Worm (Caenorhabditis elegans) whole organism, mixed stage, embryonic: ENCODE data around the gene nhr-226.
"Not testable (repeated sequence)": the region's sequence is repeated elsewhere in the genome, so short reads cannot be mapped to it uniquely, and the experiment has no call there.

Experiments
- M03D4.4 ChIP-seq: sonication (generic microtip); optimal IDR thresholded peaks from 2 replicates; lab custom pipeline; 2017; ENCODE audit warnings: mild to moderate bottlenecking, missing genetic modification characterization, missing compliant biosample characterization
- bed-3 ChIP-seq: fragments of 200-800 bp; sonication (Bioruptor generic); optimal IDR thresholded peaks from 3 replicates; lab custom pipeline; 2018; ENCODE audit warnings: mild to moderate bottlenecking, missing genetic modification characterization, moderate library complexity, missing compliant biosample characterization
- blmp-1 ChIP-seq: fragments of 150-350 bp; optimal IDR thresholded peaks from 2 replicates; lab custom pipeline; 2014; ENCODE audit warnings: missing biosample characterization, missing genetic modification characterization
- ceh-39 ChIP-seq: fragments of 150-350 bp; optimal IDR thresholded peaks from 2 replicates; lab custom pipeline; 2014; ENCODE audit warnings: missing biosample characterization, missing genetic modification characterization
- ceh-43 ChIP-seq: fragments of 200-800 bp; sonication (Bioruptor generic); optimal IDR thresholded peaks from 2 replicates; lab custom pipeline; 2018; ENCODE audit warnings: mild to moderate bottlenecking, missing genetic modification characterization, moderate library complexity, missing compliant biosample characterization
- ceh-83 ChIP-seq: fragments of 200-800 bp; sonication (Bioruptor generic); optimal IDR thresholded peaks from 2 replicates; lab custom pipeline; 2018; ENCODE audit warnings: mild to moderate bottlenecking, missing genetic modification characterization, missing compliant biosample characterization
- ces-1 ChIP-seq: fragments of 150-350 bp; optimal IDR thresholded peaks from 2 replicates; lab custom pipeline; 2014; ENCODE audit warnings: missing biosample characterization, missing genetic modification reagents, missing genetic modification characterization
- cnd-1 ChIP-seq: fragments of 200-800 bp; sonication (Bioruptor generic); optimal IDR thresholded peaks from 2 replicates; lab custom pipeline; 2018; ENCODE audit warnings: mild to moderate bottlenecking, missing genetic modification characterization, missing compliant biosample characterization
- drap-1 ChIP-seq: fragments of 200-800 bp; sonication (Bioruptor generic); optimal IDR thresholded peaks from 3 replicates; lab custom pipeline; 2018; ENCODE audit warnings: mild to moderate bottlenecking, missing genetic modification characterization, missing compliant biosample characterization
- elt-1 ChIP-seq: sonication (generic microtip); optimal IDR thresholded peaks from 2 replicates; lab custom pipeline; 2017; ENCODE audit warnings: missing genetic modification characterization, mild to moderate bottlenecking, missing compliant biosample characterization, antibody characterized with exemption, moderate library complexity, borderline replicate concordance; ENCODE audit not compliant: insufficient read depth
- flh-1 ChIP-seq: fragments of 200-800 bp; sonication (Bioruptor generic); optimal IDR thresholded peaks from 2 replicates; lab custom pipeline; 2018; ENCODE audit warnings: mild to moderate bottlenecking, missing genetic modification characterization, moderate library complexity, missing compliant biosample characterization
- ham-2 ChIP-seq: fragments of 200-800 bp; sonication (Bioruptor generic); optimal IDR thresholded peaks from 2 replicates; lab custom pipeline; 2018; ENCODE audit warnings: mild to moderate bottlenecking, missing genetic modification characterization, missing compliant biosample characterization
- hlh-1 ChIP-seq: fragments of 150-350 bp; optimal IDR thresholded peaks from 2 replicates; lab custom pipeline; 2014; ENCODE audit warnings: missing biosample characterization, missing genetic modification reagents, missing genetic modification characterization
- lsy-2 ChIP-seq: fragments of 150-350 bp; optimal IDR thresholded peaks from 2 replicates; lab custom pipeline; 2014; ENCODE audit warnings: missing biosample characterization, missing genetic modification characterization
- mab-5 ChIP-seq: fragments of 150-350 bp; optimal IDR thresholded peaks from 2 replicates; lab custom pipeline; 2014; ENCODE audit warnings: missing biosample characterization, missing genetic modification characterization
- mep-1 ChIP-seq: fragments of 150-350 bp; optimal IDR thresholded peaks from 2 replicates; lab custom pipeline; 2017; ENCODE audit warnings: missing biosample characterization, missing genetic modification reagents, missing genetic modification characterization, inconsistent platforms
- mls-2 ChIP-seq: sonication (generic microtip); optimal IDR thresholded peaks from 2 replicates; lab custom pipeline; 2016; ENCODE audit warnings: mild to moderate bottlenecking, missing genetic modification characterization, moderate library complexity, missing compliant biosample characterization
- nhr-12 ChIP-seq: fragments of 150-350 bp; optimal IDR thresholded peaks from 2 replicates; lab custom pipeline; 2014; ENCODE audit warnings: missing biosample characterization, missing genetic modification characterization
- nhr-2 ChIP-seq: fragments of 150-350 bp; optimal IDR thresholded peaks from 2 replicates; lab custom pipeline; 2014; ENCODE audit warnings: missing biosample characterization, missing genetic modification characterization
- nhr-28 ChIP-seq: fragments of 150-350 bp; optimal IDR thresholded peaks from 2 replicates; lab custom pipeline; 2014; ENCODE audit warnings: missing biosample characterization, missing genetic modification characterization
- nhr-76 ChIP-seq: sonication (generic microtip); optimal IDR thresholded peaks from 2 replicates; lab custom pipeline; 2017; ENCODE audit warnings: missing biosample characterization, missing genetic modification characterization
- pha-4 ChIP-seq: fragments of 150-350 bp; optimal IDR thresholded peaks from 2 replicates; lab custom pipeline; 2018; ENCODE audit warnings: missing biosample characterization, missing genetic modification reagents, missing genetic modification characterization
- sem-2 ChIP-seq: fragments of 200-800 bp; sonication (Bioruptor generic); optimal IDR thresholded peaks from 2 replicates; lab custom pipeline; 2018; ENCODE audit warnings: mild to moderate bottlenecking, missing genetic modification characterization, missing compliant biosample characterization
- snpc-4 ChIP-seq: fragments of 150-350 bp; optimal IDR thresholded peaks from 2 replicates; lab custom pipeline; 2014; ENCODE audit warnings: missing biosample characterization, missing genetic modification characterization
- sptf-1 ChIP-seq: sonication (generic microtip); optimal IDR thresholded peaks from 2 replicates; lab custom pipeline; 2017; ENCODE audit warnings: mild to moderate bottlenecking, missing genetic modification characterization, moderate library complexity, missing compliant biosample characterization
- tbx-8 ChIP-seq: fragments of 200-800 bp; sonication (Bioruptor generic); optimal IDR thresholded peaks from 2 replicates; lab custom pipeline; 2018; ENCODE audit warnings: mild to moderate bottlenecking, missing genetic modification characterization, moderate library complexity, missing compliant biosample characterization
- unc-120 ChIP-seq: sonication (generic microtip); optimal IDR thresholded peaks from 2 replicates; lab custom pipeline; 2017; ENCODE audit warnings: missing genetic modification characterization, missing compliant biosample characterization; ENCODE audit not compliant: poor library complexity, severe bottlenecking
- unc-39 ChIP-seq: fragments of 150-350 bp; optimal IDR thresholded peaks from 2 replicates; lab custom pipeline; 2014; ENCODE audit warnings: missing biosample characterization, missing genetic modification characterization
- unc-62 ChIP-seq: fragments of 150-350 bp; optimal IDR thresholded peaks from 2 replicates; lab custom pipeline; 2014; ENCODE audit warnings: missing biosample characterization, missing genetic modification reagents, missing genetic modification characterization
- zip-8 ChIP-seq: fragments of 150-350 bp; optimal IDR thresholded peaks from 2 replicates; lab custom pipeline; 2014; ENCODE audit warnings: missing biosample characterization, missing genetic modification characterization
- ztf-11 ChIP-seq: fragments of 150-350 bp; optimal IDR thresholded peaks from 2 replicates; lab custom pipeline; 2014; ENCODE audit warnings: missing biosample characterization, missing genetic modification characterization

Gene nhr-226

ce11 chrV:2303775-2304174 is 9.1 kb downstream of the nhr-226 start, which contains the start of gene irld-15:
Gene irld-15, minus strand, starts transcription at chrV:2303875.
- TF ChIP-seq elt-1 (tag; lab: Kevin White, UChicago) (no peak), sem-2 (GFP tag; lab: Kevin White, UChicago) (no peak), ceh-39 (no peak), cnd-1 (tag; lab: Kevin White, UChicago) (no peak), nhr-12 (tag; lab: Kevin White, UChicago) (no peak), M03D4.4 (tag; lab: Kevin White, UChicago) (no peak), snpc-4 (tag; lab: Kevin White, UChicago) (no peak), bed-3 (GFP tag; lab: Kevin White, UChicago) (no peak), hlh-1 (tag; lab: Kevin White, UChicago) (no peak), unc-62 (GFP tag; lab: Kevin White, UChicago) (no peak), unc-120 (tag; lab: Kevin White, UChicago) (no peak), blmp-1 (no peak), drap-1 (no peak), tbx-8 (GFP tag; lab: Kevin White, UChicago) (no peak), ces-1 (GFP tag; lab: Kevin White, UChicago) (no peak), flh-1 (GFP tag; lab: Kevin White, UChicago) (no peak), pha-4 (tag; lab: Kevin White, UChicago) (no peak), nhr-28 (tag; lab: Kevin White, UChicago) (no peak), ztf-11 (no peak)

ce11 chrV:2306383-2306782 is 11.7 kb downstream of the nhr-226 start:
- no peak for TF ChIP-seq ceh-83 (GFP tag; lab: Kevin White, UChicago)
- TF ChIP-seq mep-1 (tag; lab: Kevin White, UChicago), result no peak
- no peak for TF ChIP-seq nhr-2 (tag; lab: Kevin White, UChicago)
- no peak for TF ChIP-seq ham-2 (GFP tag; lab: Kevin White, UChicago)
- TF ChIP-seq mab-5 (tag; lab: Kevin White, UChicago), result no peak
- TF ChIP-seq lsy-2 (tag; lab: Kevin White, UChicago), result no peak
- TF ChIP-seq blmp-1, result no peak
- no peak for TF ChIP-seq unc-39 (tag; lab: Kevin White, UChicago)
- TF ChIP-seq sem-2 (GFP tag; lab: Kevin White, UChicago), result no peak
- no peak for TF ChIP-seq nhr-28 (tag; lab: Kevin White, UChicago)
- TF ChIP-seq unc-120 (tag; lab: Kevin White, UChicago), result no peak
- no peak for TF ChIP-seq ces-1 (GFP tag; lab: Kevin White, UChicago)
- no peak for TF ChIP-seq elt-1 (tag; lab: Kevin White, UChicago)
- TF ChIP-seq, all 35 proteins: peak for 0

- TF ChIP-seq ztf-11 (no peak), ceh-83 (GFP tag; lab: Kevin White, UChicago) (no peak), mls-2 (tag; lab: Kevin White, UChicago) (no peak), hlh-1 (tag; lab: Kevin White, UChicago) (no peak), zip-8 (tag; lab: Kevin White, UChicago) (no peak), lsy-2 (tag; lab: Kevin White, UChicago) (no peak), ceh-43 (GFP tag; lab: Kevin White, UChicago) (no peak), ceh-39 (no peak), sptf-1 (no peak), tbx-8 (GFP tag; lab: Kevin White, UChicago) (no peak), sem-2 (GFP tag; lab: Kevin White, UChicago) (no peak), cnd-1 (tag; lab: Kevin White, UChicago) (no peak), unc-39 (tag; lab: Kevin White, UChicago) (no peak)
- TF ChIP-seq, all 35 proteins: peak for 0
Observed at ce11 chrV:2308246-2308645, 13.6 kb downstream of the nhr-226 start.

DNA sequence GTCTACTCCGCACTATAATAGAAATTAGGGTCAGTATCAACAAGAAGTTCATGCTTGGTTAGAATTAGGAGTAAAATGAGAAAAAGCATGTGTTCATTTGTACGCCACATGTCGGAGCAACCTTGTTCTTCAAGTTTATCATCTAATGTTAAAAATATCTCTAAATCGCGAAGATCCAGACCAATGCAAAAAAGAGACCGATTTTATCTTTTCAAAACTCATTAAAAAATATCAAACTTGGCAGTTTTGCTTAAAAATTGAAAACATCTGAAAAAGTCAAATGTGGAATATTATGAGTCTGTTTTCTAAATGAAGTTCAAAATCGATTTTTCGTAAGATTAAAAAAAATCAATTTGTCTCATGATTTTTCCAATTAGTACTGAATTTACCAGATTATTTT is 26.3 kb downstream of the nhr-226 start, which contains the start of gene Y19D10B.6:
Y19D10B.6 (minus strand) TSS at position 101 of the 400 bp plus-strand sequence.
- not testable (repeated sequence) for TF ChIP-seq elt-1, unc-39, snpc-4 (tag; lab: Kevin White, UChicago)

- TF ChIP-seq elt-1 (tag; lab: Kevin White, UChicago); flh-1 (GFP tag; lab: Kevin White, UChicago); nhr-76 (tag; lab: Kevin White, UChicago): not testable (repeated sequence)
Observed at ce11 chrV:2322466-2322865, 27.8 kb downstream of the nhr-226 start, which contains the start of gene pud-1.2. Gene pud-1.2, minus strand, starts transcription at chrV:2322566.
